Worm (Caenorhabditis elegans) whole organism, late embryonic: Measurements from ENCODE around the gene str-151.

Source experiments
- C38D4.7 ChIP-seq: fragments of 200-800 bp; sonication (Bioruptor generic); optimal IDR thresholded peaks from 2 replicates; lab custom pipeline; 2018; ENCODE audit warnings: mild to moderate bottlenecking, missing genetic modification characterization, moderate library complexity, missing compliant biosample characterization
- F13H6.1 ChIP-seq: sonication (generic microtip); optimal IDR thresholded peaks from 2 replicates; lab custom pipeline; 2016; ENCODE audit warnings: missing genetic modification characterization, missing compliant biosample characterization
- K02D7.2 ChIP-seq: sonication (generic microtip); optimal IDR thresholded peaks from 2 replicates; lab custom pipeline; 2017; ENCODE audit warnings: mild to moderate bottlenecking, missing genetic modification characterization, missing compliant biosample characterization
- K09A11.1 ChIP-seq: sonication (generic microtip); optimal IDR thresholded peaks from 2 replicates; lab custom pipeline; 2017; ENCODE audit warnings: antibody characterized with exemption, mild to moderate bottlenecking, missing genetic modification characterization, missing compliant biosample characterization; ENCODE audit not compliant: insufficient read depth
- T23F11.4 ChIP-seq: fragments of 200-800 bp; sonication (Bioruptor generic); optimal IDR thresholded peaks from 2 replicates; lab custom pipeline; 2018; ENCODE audit warnings: mild to moderate bottlenecking, missing genetic modification characterization, missing compliant biosample characterization
- Y22D7AL.16 ChIP-seq: sonication (generic microtip); optimal IDR thresholded peaks from 2 replicates; lab custom pipeline; 2016; ENCODE audit warnings: missing genetic modification characterization, missing compliant biosample characterization
- ahr-1 ChIP-seq: sonication (generic microtip); optimal IDR thresholded peaks from 2 replicates; lab custom pipeline; 2016; ENCODE audit warnings: missing genetic modification characterization, missing compliant biosample characterization
- ama-1 ChIP-seq: fragments of 150-350 bp; optimal IDR thresholded peaks from 2 replicates; lab custom pipeline; 2014
- ceh-18 ChIP-seq: sonication (generic microtip); optimal IDR thresholded peaks from 2 replicates; lab custom pipeline; 2016; ENCODE audit warnings: missing genetic modification characterization, missing compliant biosample characterization
- ceh-2 ChIP-seq: sonication (generic microtip); optimal IDR thresholded peaks from 2 replicates; lab custom pipeline; 2016; ENCODE audit warnings: missing genotype, missing genetic modification characterization, missing compliant biosample characterization
- ceh-22 ChIP-seq: sonication (generic microtip); optimal IDR thresholded peaks from 2 replicates; lab custom pipeline; 2017; ENCODE audit warnings: missing biosample characterization, missing genetic modification characterization
- ceh-24 ChIP-seq: sonication (generic microtip); optimal IDR thresholded peaks from 2 replicates; lab custom pipeline; 2016; ENCODE audit warnings: mild to moderate bottlenecking, missing genetic modification characterization, missing compliant biosample characterization
- ceh-31 ChIP-seq: sonication (generic microtip); optimal IDR thresholded peaks from 2 replicates; lab custom pipeline; 2016; ENCODE audit warnings: missing genetic modification characterization, missing compliant biosample characterization
- ceh-34 ChIP-seq: sonication (generic microtip); optimal IDR thresholded peaks from 2 replicates; lab custom pipeline; 2016; ENCODE audit warnings: mild to moderate bottlenecking, missing genetic modification characterization, missing compliant biosample characterization
- ceh-45 ChIP-seq: fragments of 200-800 bp; sonication (Bioruptor generic); IDR thresholded peaks from 2 replicates; pipeline ENCODE4 v1.3.6; 2022; ENCODE audit warnings: missing genetic modification reagents, missing genetic modification characterization, missing compliant biosample characterization
- ceh-9 ChIP-seq: sonication (generic microtip); optimal IDR thresholded peaks from 2 replicates; lab custom pipeline; 2016; ENCODE audit warnings: mild to moderate bottlenecking, missing genetic modification characterization, inconsistent platforms, missing compliant biosample characterization
- che-1 ChIP-seq: sonication (generic microtip); optimal IDR thresholded peaks from 2 replicates; lab custom pipeline; 2016; ENCODE audit warnings: mild to moderate bottlenecking, missing genetic modification characterization, missing compliant biosample characterization
- dmd-4 ChIP-seq: sonication (generic microtip); optimal IDR thresholded peaks from 2 replicates; lab custom pipeline; 2016; ENCODE audit warnings: borderline replicate concordance, missing genetic modification characterization, missing compliant biosample characterization
- dve-1 ChIP-seq: sonication (generic microtip); optimal IDR thresholded peaks from 2 replicates; lab custom pipeline; 2017; ENCODE audit warnings: antibody characterized with exemption, mild to moderate bottlenecking, missing genetic modification characterization, missing compliant biosample characterization
- ets-4 ChIP-seq: sonication (generic microtip); optimal IDR thresholded peaks from 2 replicates; lab custom pipeline; 2016; ENCODE audit warnings: missing genetic modification characterization, missing compliant biosample characterization
- fkh-10 ChIP-seq: fragments of 150-350 bp; optimal IDR thresholded peaks from 2 replicates; lab custom pipeline; 2014; ENCODE audit warnings: missing biosample characterization, missing genetic modification reagents, missing genetic modification characterization
- fkh-6 ChIP-seq: sonication (generic microtip); optimal IDR thresholded peaks from 2 replicates; lab custom pipeline; 2016; ENCODE audit warnings: missing genetic modification characterization, missing compliant biosample characterization
- hlh-13 ChIP-seq: fragments of 200-800 bp; sonication (Bioruptor generic); optimal IDR thresholded peaks from 2 replicates; lab custom pipeline; 2018; ENCODE audit warnings: mild to moderate bottlenecking, missing genetic modification characterization, missing compliant biosample characterization
- hlh-15 ChIP-seq: sonication (generic microtip); optimal IDR thresholded peaks from 2 replicates; lab custom pipeline; 2016; ENCODE audit warnings: missing genetic modification characterization, missing compliant biosample characterization
- hlh-8 ChIP-seq: sonication (generic microtip); optimal IDR thresholded peaks from 2 replicates; lab custom pipeline; 2016; ENCODE audit warnings: missing genotype, missing genetic modification characterization, missing compliant biosample characterization
- lin-11 ChIP-seq: fragments of 200-800 bp; sonication (Bioruptor generic); optimal IDR thresholded peaks from 2 replicates; lab custom pipeline; 2018; ENCODE audit warnings: mild to moderate bottlenecking, missing genetic modification characterization, missing compliant biosample characterization
- madf-2 ChIP-seq: sonication (generic microtip); optimal IDR thresholded peaks from 2 replicates; lab custom pipeline; 2017; ENCODE audit warnings: missing genetic modification characterization, missing compliant biosample characterization
- nhr-11 ChIP-seq: fragments of 150-350 bp; optimal IDR thresholded peaks from 2 replicates; lab custom pipeline; 2014; ENCODE audit warnings: missing biosample characterization, missing genetic modification characterization
- odd-2 ChIP-seq: sonication (generic microtip); optimal IDR thresholded peaks from 2 replicates; lab custom pipeline; 2017; ENCODE audit warnings: antibody characterized with exemption, mild to moderate bottlenecking, missing genetic modification characterization, missing compliant biosample characterization
- pax-1 ChIP-seq: fragments of 150-350 bp; optimal IDR thresholded peaks from 2 replicates; lab custom pipeline; 2014; ENCODE audit warnings: missing biosample characterization, missing genetic modification characterization
- pha-2 ChIP-seq: sonication (generic microtip); optimal IDR thresholded peaks from 2 replicates; lab custom pipeline; 2017; ENCODE audit warnings: mild to moderate bottlenecking, missing genetic modification characterization, missing compliant biosample characterization
- pha-4 ChIP-seq: fragments of 150-350 bp; optimal IDR thresholded peaks from 2 replicates; lab custom pipeline; 2018; ENCODE audit warnings: missing biosample characterization, missing genetic modification reagents, missing genetic modification characterization
- pqm-1 ChIP-seq: sonication (generic microtip); optimal IDR thresholded peaks from 2 replicates; lab custom pipeline; 2016; ENCODE audit warnings: missing genetic modification characterization, missing compliant biosample characterization
- pros-1 ChIP-seq: fragments of 150-350 bp; optimal IDR thresholded peaks from 2 replicates; lab custom pipeline; 2014; ENCODE audit warnings: missing biosample characterization, missing genetic modification reagents, missing genetic modification characterization
- ref-2 ChIP-seq: sonication (generic microtip); optimal IDR thresholded peaks from 2 replicates; lab custom pipeline; 2016; ENCODE audit warnings: missing genetic modification characterization, missing compliant biosample characterization
- sdc-2 ChIP-seq: sonication (generic microtip); optimal IDR thresholded peaks from 2 replicates; lab custom pipeline; 2016; ENCODE audit warnings: missing genotype, missing genetic modification characterization, missing compliant biosample characterization
- sox-4 ChIP-seq: sonication (generic microtip); optimal IDR thresholded peaks from 2 replicates; lab custom pipeline; 2017; ENCODE audit warnings: mild to moderate bottlenecking, missing genetic modification characterization, inconsistent platforms, missing compliant biosample characterization
- syd-9 ChIP-seq: sonication (generic microtip); optimal IDR thresholded peaks from 2 replicates; lab custom pipeline; 2016; ENCODE audit warnings: mild to moderate bottlenecking, missing genetic modification characterization, moderate library complexity, missing compliant biosample characterization
- tbx-2 ChIP-seq: sonication (generic microtip); optimal IDR thresholded peaks from 2 replicates; lab custom pipeline; 2016; ENCODE audit warnings: missing genetic modification characterization, missing compliant biosample characterization
- tbx-7 ChIP-seq: sonication (generic microtip); optimal IDR thresholded peaks from 2 replicates; lab custom pipeline; 2016; ENCODE audit warnings: missing genotype, missing genetic modification characterization, missing compliant biosample characterization
- unc-3 ChIP-seq, 2 experiments: fragments of 200-800 bp in 1 of 2; sonication (Bioruptor generic) in 1 of 2; sonication (generic microtip) in 1 of 2; conservative IDR thresholded peaks in 1 of 2; optimal IDR thresholded peaks in 1 of 2; 2 replicates each; pipeline versions ENCODE4 v1.3.6 to Lab custom; 2016 to 2022; ENCODE audit warnings: missing compliant biosample characterization in 2 of 2, missing genetic modification characterization in 2 of 2, missing genetic modification reagents in 1 of 2
- unc-42 ChIP-seq: sonication (generic microtip); optimal IDR thresholded peaks from 2 replicates; lab custom pipeline; 2016; ENCODE audit warnings: missing genotype, missing genetic modification characterization, missing compliant biosample characterization
- unc-55 ChIP-seq: sonication (generic microtip); optimal IDR thresholded peaks from 2 replicates; lab custom pipeline; 2017; ENCODE audit warnings: missing biosample characterization, missing genetic modification reagents, missing genetic modification characterization
- unc-86 ChIP-seq: sonication (generic microtip); optimal IDR thresholded peaks from 2 replicates; lab custom pipeline; 2016; ENCODE audit warnings: missing genetic modification characterization, missing compliant biosample characterization
- zip-5 ChIP-seq: sonication (generic microtip); optimal IDR thresholded peaks from 2 replicates; lab custom pipeline; 2016; ENCODE audit warnings: missing genetic modification characterization, missing compliant biosample characterization

The str-151 gene

DNA sequence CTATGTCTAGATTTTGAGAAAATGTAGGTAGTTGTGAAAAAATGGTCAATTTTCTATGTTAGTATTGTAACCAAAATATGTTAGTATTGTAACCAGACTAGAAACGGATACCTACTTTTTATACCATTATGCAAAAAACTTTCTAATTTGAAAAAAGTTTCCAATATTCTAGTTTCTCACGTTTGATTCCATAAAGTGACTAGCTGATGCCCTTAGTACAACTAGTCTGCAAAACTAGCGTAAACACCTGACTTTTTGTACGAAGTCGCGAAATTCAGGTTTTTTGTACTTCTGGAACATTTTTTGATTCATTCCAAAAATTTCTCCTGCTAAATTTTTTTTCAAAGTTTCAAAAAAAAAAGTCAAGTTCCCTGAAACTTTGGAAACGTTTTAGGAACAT is 7.9 kb upstream of the str-151 start:
- TF ChIP-seq fkh-10 (no peak), pax-1 (tag; lab: Kevin White, UChicago) (no peak), ceh-22 (tag; lab: Kevin White, UChicago) (no peak), Y22D7AL.16 (no peak), ceh-2 (tag; lab: Kevin White, UChicago) (no peak), tbx-7 (tag; lab: Kevin White, UChicago) (no peak), K09A11.1 (tag; lab: Kevin White, UChicago) (no peak), pqm-1 (tag; lab: Kevin White, UChicago) (no peak), sox-4 (tag; lab: Kevin White, UChicago) (no peak), pha-4 (tag; lab: Kevin White, UChicago) (no peak), pha-2 (tag; lab: Kevin White, UChicago) (no peak), zip-5 (tag; lab: Kevin White, UChicago) (no peak)

ce11 chrV:16570697-16571096 is 5.3 kb upstream of the str-151 start, which contains the start of gene nhr-233:
nhr-233 (minus strand) TSS chrV:16570797.
- no peak for TF ChIP-seq T23F11.4 (GFP tag; lab: Kevin White, UChicago)
- TF ChIP-seq zip-5 (tag; lab: Kevin White, UChicago) = no peak
- TF ChIP-seq tbx-2 (tag; lab: Kevin White, UChicago) = no peak
- no peak for TF ChIP-seq tbx-7 (tag; lab: Kevin White, UChicago)
- TF ChIP-seq ceh-18 (tag; lab: Kevin White, UChicago) = no peak
- no peak for TF ChIP-seq pqm-1 (tag; lab: Kevin White, UChicago)
- TF ChIP-seq ets-4 (tag; lab: Kevin White, UChicago) = no peak
- no peak for TF ChIP-seq ama-1 (lab: Kevin White, UChicago)
- TF ChIP-seq che-1 (tag; lab: Kevin White, UChicago) = no peak
- TF ChIP-seq syd-9 = no peak
- TF ChIP-seq pros-1 (tag; lab: Kevin White, UChicago) = no peak
- TF ChIP-seq ceh-9 (tag; lab: Kevin White, UChicago) = no peak
- no peak for TF ChIP-seq C38D4.7 (GFP tag; lab: Kevin White, UChicago)
- no peak for TF ChIP-seq K02D7.2 (tag; lab: Kevin White, UChicago)
- no peak for TF ChIP-seq dmd-4
- TF ChIP-seq madf-2 (tag; lab: Kevin White, UChicago) = no peak
- no peak for TF ChIP-seq hlh-15 (tag; lab: Kevin White, UChicago)
- TF ChIP-seq pha-2 (tag; lab: Kevin White, UChicago) = no peak
- TF ChIP-seq F13H6.1 = no peak
- no peak for TF ChIP-seq fkh-6 (tag; lab: Kevin White, UChicago)
- TF ChIP-seq, all 69 proteins: peak for 0

DNA sequence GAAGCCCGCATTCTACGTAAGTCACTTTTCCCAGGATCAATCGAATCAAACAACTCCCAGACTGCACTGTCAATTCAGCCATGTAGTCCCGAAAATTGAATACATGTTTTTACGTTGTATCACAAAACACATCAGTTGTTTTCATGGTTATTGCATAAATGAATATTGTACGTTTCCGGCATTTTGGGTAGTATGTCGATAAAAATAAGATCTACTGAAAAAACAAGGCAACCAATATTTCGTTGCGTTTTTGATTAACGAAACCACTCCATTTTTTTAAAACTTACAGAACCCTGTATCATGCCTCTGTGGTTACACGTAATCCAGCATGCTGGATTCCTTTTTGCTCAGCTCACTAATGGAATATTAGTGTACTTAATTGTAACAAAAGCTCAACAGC is 2.8 kb upstream of the str-151 start, which contains the start of gene str-149:
Gene str-149, plus strand, starts transcription at position 301 of the 400 bp plus-strand sequence.
- TF ChIP-seq C38D4.7 (GFP tag; lab: Kevin White, UChicago) (no peak), hlh-8 (tag; lab: Kevin White, UChicago) (no peak), unc-55 (GFP tag; lab: Kevin White, UChicago) (no peak), che-1 (tag; lab: Kevin White, UChicago) (no peak), K09A11.1 (tag; lab: Kevin White, UChicago) (no peak), ceh-24 (no peak), dve-1 (tag; lab: Kevin White, UChicago) (no peak), unc-42 (tag; lab: Kevin White, UChicago) (no peak), zip-5 (tag; lab: Kevin White, UChicago) (no peak), ceh-22 (tag; lab: Kevin White, UChicago) (no peak), ceh-45 (GFP tag; lab: Robert Waterston, UW) (no peak), ref-2 (tag; lab: Kevin White, UChicago) (no peak)

- TF ChIP-seq lin-11 (tag; lab: Kevin White, UChicago) = no peak
- no peak for TF ChIP-seq unc-86 (tag; lab: Kevin White, UChicago)
- no peak for TF ChIP-seq odd-2
- no peak for TF ChIP-seq ceh-24
- no peak for TF ChIP-seq pha-2 (tag; lab: Kevin White, UChicago)
- TF ChIP-seq ceh-2 (tag; lab: Kevin White, UChicago) = no peak
- TF ChIP-seq fkh-10 = no peak
- TF ChIP-seq che-1 (tag; lab: Kevin White, UChicago) = no peak
- TF ChIP-seq ceh-31 (tag; lab: Kevin White, UChicago) = no peak
- TF ChIP-seq ceh-34 = no peak
- no peak for TF ChIP-seq unc-3 (GFP tag; conservative IDR thresholded peaks at IDR 0.05; lab: Robert Waterston, UW)
- TF ChIP-seq unc-3 (tag; optimal IDR thresholded peaks at IDR 0.05; lab: Kevin White, UChicago) = no peak
- TF ChIP-seq ahr-1 (tag; lab: Kevin White, UChicago) = no peak
- TF ChIP-seq hlh-13 (GFP tag; lab: Kevin White, UChicago) = no peak
- no peak for TF ChIP-seq nhr-11 (tag; lab: Kevin White, UChicago)
- TF ChIP-seq sdc-2 (tag; lab: Kevin White, UChicago) = no peak
- TF ChIP-seq F13H6.1 = no peak
- TF ChIP-seq, all 69 proteins: peak for 0
Observed at ce11 chrV:16580424-16580823, 4.4 kb downstream of the str-151 start, which contains the start of gene nhr-271. nhr-271 (minus strand) TSS chrV:16580524.
